Fruit fly (Drosophila melanogaster) whole organism, wandering third instar larva: ENCODE measurements around the gene PIG-K.

Source experiments
- Abd-B ChIP-seq: fragments of >200 bp; optimal IDR thresholded peaks from 2 replicates; lab custom pipeline; 2017; ENCODE audit warnings: missing biosample characterization, missing genetic modification characterization
- CG32264 ChIP-seq: fragments of 200-800 bp; sonication (Bioruptor generic); optimal IDR thresholded peaks from 2 replicates; lab custom pipeline; 2016; ENCODE audit warnings: missing biosample characterization, missing genetic modification characterization
- CG9705 ChIP-seq: fragments of 200-800 bp; sonication (Bioruptor generic); optimal IDR thresholded peaks from 2 replicates; lab custom pipeline; 2018; ENCODE audit warnings: missing biosample characterization, mild to moderate bottlenecking, missing genetic modification characterization
- CrebA ChIP-seq: fragments of 200-800 bp; sonication (Bioruptor generic); optimal IDR thresholded peaks from 2 replicates; lab custom pipeline; 2016; ENCODE audit warnings: missing biosample characterization, mild to moderate bottlenecking, missing genetic modification characterization, borderline replicate concordance
- Dfd ChIP-seq: fragments of >200 bp; optimal IDR thresholded peaks from 2 replicates; lab custom pipeline; 2017; ENCODE audit warnings: missing biosample characterization, missing genetic modification characterization
- Dif ChIP-seq: fragments of 200-275, 200-300 bp; sonication (Bioruptor generic); optimal IDR thresholded peaks from 2 replicates; lab custom pipeline; 2018; ENCODE audit warnings: missing biosample characterization, missing genetic modification characterization; ENCODE audit not compliant: partially characterized antibody
- GATAd ChIP-seq: sonication (Bioruptor generic); optimal IDR thresholded peaks from 2 replicates; lab custom pipeline; 2016; ENCODE audit warnings: missing biosample characterization, missing genetic modification characterization
- Hnf4 ChIP-seq: fragments of 200-800 bp; sonication (Bioruptor generic); optimal IDR thresholded peaks from 2 replicates; lab custom pipeline; 2016; ENCODE audit warnings: missing biosample characterization, mild to moderate bottlenecking, missing genetic modification characterization
- Hr78 ChIP-seq: fragments of >200 bp; optimal IDR thresholded peaks from 2 replicates; lab custom pipeline; 2017; ENCODE audit warnings: missing biosample characterization, missing genetic modification characterization
- Hr83 ChIP-seq: fragments of 200-300 bp; sonication (Bioruptor generic); optimal IDR thresholded peaks from 2 replicates; lab custom pipeline; 2016; ENCODE audit warnings: missing biosample characterization, mild to moderate bottlenecking, missing genetic modification characterization, moderate library complexity; ENCODE audit not compliant: poor library complexity, severe bottlenecking
- Jra ChIP-seq: sonication (Bioruptor generic); optimal IDR thresholded peaks from 2 replicates; lab custom pipeline; 2016; ENCODE audit warnings: missing biosample characterization, missing genetic modification characterization
- Mio ChIP-seq: sonication (Bioruptor generic); optimal IDR thresholded peaks from 2 replicates; lab custom pipeline; 2016; ENCODE audit warnings: missing biosample characterization, missing genetic modification characterization
- Myc ChIP-seq: fragments of >200 bp; optimal IDR thresholded peaks from 2 replicates; lab custom pipeline; 2017
- N ChIP-seq: fragments of >200 bp; optimal IDR thresholded peaks from 2 replicates; lab custom pipeline; 2018; ENCODE audit warnings: missing biosample characterization, missing external identifiers, missing genetic modification characterization
- OdsH ChIP-seq: fragments of 200-800 bp; sonication (Bioruptor generic); optimal IDR thresholded peaks from 2 replicates; lab custom pipeline; 2016; ENCODE audit warnings: missing biosample characterization, mild to moderate bottlenecking, missing genetic modification characterization
- Rel ChIP-seq, 2 experiments: fragments of 200-800 bp; sonication (Bioruptor generic) in 1 of 2; optimal IDR thresholded peaks; 2 replicates in 1 of 2; 3 replicates in 1 of 2; lab custom pipeline; 2016 to 2019; ENCODE audit warnings: mild to moderate bottlenecking in 2 of 2, missing biosample characterization in 2 of 2, missing genetic modification characterization in 2 of 2, moderate library complexity in 1 of 2
- Sp1 ChIP-seq: fragments of 200-800 bp; sonication (Bioruptor generic); optimal IDR thresholded peaks from 3 replicates; lab custom pipeline; 2019; ENCODE audit warnings: missing biosample characterization, mild to moderate bottlenecking, missing genetic modification characterization, moderate library complexity
- Vsx2 ChIP-seq: fragments of 200-300, 225-300 bp; sonication (Bioruptor generic); optimal IDR thresholded peaks from 2 replicates; lab custom pipeline; 2018; ENCODE audit warnings: missing biosample characterization, missing genetic modification characterization; ENCODE audit not compliant: partially characterized antibody
- br ChIP-seq: fragments of 200-800 bp; sonication (Bioruptor generic); optimal IDR thresholded peaks from 2 replicates; lab custom pipeline; 2016; ENCODE audit warnings: missing biosample characterization, missing genetic modification characterization
- brk ChIP-seq: fragments of 200-800 bp; sonication (Bioruptor generic); optimal IDR thresholded peaks from 2 replicates; lab custom pipeline; 2016; ENCODE audit warnings: missing biosample characterization, mild to moderate bottlenecking, missing genetic modification characterization
- dmrt93B ChIP-seq: fragments of 200-800 bp; sonication (Bioruptor generic); optimal IDR thresholded peaks from 2 replicates; lab custom pipeline; 2018; ENCODE audit warnings: missing biosample characterization, mild to moderate bottlenecking, missing genetic modification characterization
- dsf ChIP-seq: sonication (Bioruptor generic); optimal IDR thresholded peaks from 2 replicates; lab custom pipeline; 2016; ENCODE audit warnings: missing biosample characterization, missing genetic modification characterization, borderline replicate concordance
- ey ChIP-seq: fragments of 200-800 bp; sonication (Bioruptor generic); optimal IDR thresholded peaks from 2 replicates; lab custom pipeline; 2016; ENCODE audit warnings: missing biosample characterization, missing genetic modification characterization
- fru ChIP-seq: fragments of 200-800 bp; sonication (Bioruptor generic); optimal IDR thresholded peaks from 3 replicates; lab custom pipeline; 2016; ENCODE audit warnings: missing biosample characterization, mild to moderate bottlenecking, missing genetic modification characterization
- h ChIP-seq: fragments of 200-800 bp; sonication (Bioruptor generic); optimal IDR thresholded peaks from 3 replicates; lab custom pipeline; 2016; ENCODE audit warnings: missing biosample characterization, mild to moderate bottlenecking, missing genetic modification characterization
- jim ChIP-seq: fragments of 175-275, 200-325 bp; sonication (Bioruptor generic); optimal IDR thresholded peaks from 2 replicates; lab custom pipeline; 2016; ENCODE audit warnings: missing biosample characterization, mild to moderate bottlenecking, missing genetic modification characterization
- pan ChIP-seq: fragments of >200 bp; optimal IDR thresholded peaks from 2 replicates; lab custom pipeline; 2017
- psq ChIP-seq: fragments of 200-800 bp; sonication (Bioruptor generic); optimal IDR thresholded peaks from 3 replicates; lab custom pipeline; 2017; ENCODE audit warnings: missing biosample characterization, mild to moderate bottlenecking, missing genetic modification characterization, moderate library complexity
- rgr ChIP-seq: fragments of 200-800 bp; sonication (Bioruptor generic); optimal IDR thresholded peaks from 3 replicates; lab custom pipeline; 2016; ENCODE audit warnings: missing biosample characterization, mild to moderate bottlenecking, missing genetic modification characterization
- sage ChIP-seq: fragments of 200-800 bp; sonication (Bioruptor generic); optimal IDR thresholded peaks from 2 replicates; lab custom pipeline; 2016; ENCODE audit warnings: missing biosample characterization, mild to moderate bottlenecking, missing genetic modification characterization
- sv ChIP-seq: fragments of 200-800 bp; sonication (Bioruptor generic); optimal IDR thresholded peaks from 3 replicates; lab custom pipeline; 2016; ENCODE audit warnings: missing biosample characterization, missing genetic modification characterization
- usp ChIP-seq: fragments of >200 bp; optimal IDR thresholded peaks from 2 replicates; lab custom pipeline; 2017; ENCODE audit warnings: missing biosample characterization, missing genetic modification characterization
- woc ChIP-seq: sonication (Bioruptor generic); optimal IDR thresholded peaks from 2 replicates; lab custom pipeline; 2016; ENCODE audit warnings: missing biosample characterization, mild to moderate bottlenecking, missing genetic modification characterization

PIG-K gene

DNA sequence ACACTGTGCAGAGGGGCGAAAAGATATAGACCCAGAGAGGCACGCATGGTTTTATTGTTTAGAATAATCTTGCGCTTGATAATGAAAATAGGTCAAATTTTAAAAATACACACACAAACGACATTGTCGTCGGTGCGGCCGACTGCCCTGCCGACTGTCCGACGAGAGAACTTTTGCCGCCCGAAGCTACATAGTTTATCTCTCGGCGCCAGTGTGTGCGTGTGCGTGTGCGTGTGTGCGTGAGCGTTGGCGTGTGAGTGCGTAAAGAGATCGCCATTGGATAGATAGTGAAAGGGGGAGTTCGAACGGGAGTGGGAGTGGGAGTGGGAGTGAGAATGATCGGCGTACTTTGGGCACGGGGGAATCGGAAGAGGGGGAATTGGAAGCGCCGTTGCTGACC is 13.5 kb downstream of the PIG-K start:
- TF ChIP-seq OdsH (GFP tag; lab: Kevin White, UChicago): no peak
- TF ChIP-seq Hr78 (GFP tag; lab: Kevin White, UChicago): no peak
- no peak for TF ChIP-seq Dif (GFP tag; lab: Kevin White, UChicago)
- no peak for TF ChIP-seq Hr83 (GFP tag; lab: Kevin White, UChicago)
- TF ChIP-seq, all 38 proteins: peak for 0

DNA sequence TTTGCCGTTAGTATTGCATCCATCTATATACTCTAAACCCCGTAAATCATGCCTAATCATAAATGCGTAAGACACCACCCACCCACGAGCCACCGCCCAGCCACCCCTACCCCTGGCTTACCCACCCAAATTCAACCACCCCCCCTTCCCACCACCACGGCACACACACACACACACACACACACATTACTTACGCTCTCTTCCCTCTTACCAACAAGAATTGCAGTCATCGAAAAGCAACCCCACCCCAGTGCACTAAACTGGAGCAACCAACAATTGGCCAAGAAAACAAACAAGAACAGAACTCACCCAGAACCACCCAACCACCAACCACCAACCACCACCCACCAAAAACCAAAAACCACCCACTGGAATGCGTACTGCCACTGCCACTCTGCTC is 15.0 kb downstream of the PIG-K start:
- TF ChIP-seq usp (GFP tag; lab: Kevin White, UChicago) (no peak), Dfd (GFP tag; lab: Kevin White, UChicago) (peak; percentile 87)

DNA sequence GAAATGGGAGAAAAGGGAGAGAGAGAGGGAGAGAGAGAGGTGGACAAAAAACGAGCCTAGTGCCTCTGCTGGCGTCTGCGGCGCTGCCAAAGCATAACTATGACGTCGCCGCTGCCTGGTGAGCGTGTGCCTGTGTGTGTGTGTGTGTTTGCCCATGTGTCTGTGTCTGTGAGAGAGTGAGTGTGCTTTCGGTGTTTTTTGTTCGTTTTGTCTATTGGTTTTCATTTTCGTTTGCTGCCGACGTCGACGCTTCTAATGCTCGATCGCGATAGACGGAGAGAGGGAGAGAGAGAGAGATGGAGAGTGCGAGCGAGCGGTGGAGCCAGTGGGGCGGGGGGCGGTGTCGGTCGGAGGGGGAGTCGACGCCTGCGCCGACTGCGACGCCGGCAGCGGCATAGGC is 17.3 kb downstream of the PIG-K start:
- TF ChIP-seq Jra (GFP tag; lab: Kevin White, UChicago) (no peak), Hnf4 (GFP tag; lab: Kevin White, UChicago) (no peak), Mio (no peak), sage (GFP tag; lab: Kevin White, UChicago) (no peak), Hr83 (GFP tag; lab: Kevin White, UChicago) (no peak), OdsH (GFP tag; lab: Kevin White, UChicago) (no peak), CG9705 (GFP tag; lab: Kevin White, UChicago) (no peak)

DNA sequence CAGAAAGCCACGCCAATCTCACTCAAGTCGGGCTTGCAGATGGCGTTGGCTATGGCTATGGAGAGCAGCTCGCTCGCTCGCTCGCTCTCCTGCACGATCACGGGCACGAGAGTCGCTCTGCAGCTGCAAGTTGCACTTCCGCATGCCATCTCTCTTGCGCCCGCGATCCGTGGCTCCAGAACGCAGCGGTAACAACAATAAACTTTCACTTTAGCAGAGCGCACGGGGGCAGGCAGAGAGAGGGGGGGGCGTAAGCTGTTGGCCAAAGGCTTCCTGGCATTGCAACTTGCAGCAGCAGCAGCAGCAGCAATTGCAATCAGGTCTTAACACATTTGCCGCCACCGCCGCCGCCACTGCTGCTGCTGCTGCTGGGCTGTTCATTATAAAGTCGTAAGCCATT is 19.2 kb downstream of the PIG-K start:
- TF ChIP-seq Vsx2 (GFP tag; lab: Kevin White, UChicago) (no peak), Hr78 (GFP tag; lab: Kevin White, UChicago) (no peak), fru (no peak), psq (GFP tag; lab: Kevin White, UChicago) (no peak), brk (GFP tag; lab: Kevin White, UChicago) (no peak), sv (GFP tag; lab: Kevin White, UChicago) (no peak), br (GFP tag; lab: Kevin White, UChicago) (no peak), pan (no peak), woc (GFP tag; lab: Kevin White, UChicago) (no peak), CG9705 (GFP tag; lab: Kevin White, UChicago) (no peak), h (GFP tag; lab: Kevin White, UChicago) (no peak), OdsH (GFP tag; lab: Kevin White, UChicago) (no peak), CrebA (no peak), dsf (GFP tag; lab: Kevin White, UChicago) (no peak), Sp1 (GFP tag; lab: Kevin White, UChicago) (no peak), GATAd (GFP tag; lab: Kevin White, UChicago) (no peak)

DNA sequence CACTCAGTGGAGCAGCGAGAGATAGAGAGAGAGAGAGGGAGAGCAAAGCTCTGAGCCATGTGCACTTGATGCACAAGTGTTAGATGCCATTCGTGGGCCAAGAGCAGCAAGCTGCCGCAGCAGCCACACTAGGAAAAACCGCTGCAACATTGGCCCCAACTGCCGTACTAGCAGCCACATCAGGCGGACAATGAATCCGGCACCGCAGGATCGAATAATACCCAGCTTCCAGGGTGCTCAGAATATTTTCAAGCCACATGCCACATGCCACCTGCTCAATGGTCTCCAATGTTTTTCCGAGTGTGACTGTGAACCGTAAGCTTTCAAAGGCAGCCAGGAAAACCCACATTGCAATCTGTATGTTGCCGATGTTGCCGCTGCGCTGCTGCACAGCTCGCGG is 20.5 kb downstream of the PIG-K start:
- no peak for TF ChIP-seq rgr (GFP tag; lab: Kevin White, UChicago)
- TF ChIP-seq N (GFP tag; lab: Kevin White, UChicago): no peak
- no peak for TF ChIP-seq CG32264 (GFP tag; lab: Kevin White, UChicago)
- TF ChIP-seq Rel (GFP tag; optimal IDR thresholded peaks at IDR 0.05; lab: Kevin White, UChicago): no peak
- no peak for TF ChIP-seq Rel (tag; optimal IDR thresholded peaks at IDR 0.05; lab: Kevin White, UChicago)
- TF ChIP-seq ey (GFP tag; lab: Kevin White, UChicago): no peak

DNA sequence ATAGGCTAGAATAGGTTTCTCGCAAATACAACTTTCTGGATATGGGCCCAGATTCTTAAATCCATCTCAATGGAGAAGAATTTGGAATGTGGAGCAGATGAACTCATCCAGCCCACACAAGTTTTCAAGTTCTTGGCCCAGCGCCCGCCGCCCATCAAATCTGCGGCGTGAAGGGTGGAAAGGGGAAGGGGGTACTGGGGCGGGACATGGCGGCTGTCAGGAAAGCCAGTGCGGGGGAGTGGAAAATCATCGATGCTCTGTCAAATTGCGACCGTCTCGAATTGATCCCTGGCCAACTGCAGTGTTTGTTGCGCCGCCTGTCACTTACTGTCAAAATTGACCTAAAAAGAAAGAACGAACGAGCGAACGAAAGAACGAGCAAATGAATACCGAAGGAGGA is 23.6 kb downstream of the PIG-K start:
- TF ChIP-seq jim (GFP tag; lab: Kevin White, UChicago): no peak
- TF ChIP-seq Sp1 (GFP tag; lab: Kevin White, UChicago): no peak
- TF ChIP-seq Rel (GFP tag; optimal IDR thresholded peaks at IDR 0.05; lab: Kevin White, UChicago): no peak
- TF ChIP-seq Rel (tag; optimal IDR thresholded peaks at IDR 0.05; lab: Kevin White, UChicago): no peak
- TF ChIP-seq CrebA: no peak
- no peak for TF ChIP-seq Vsx2 (GFP tag; lab: Kevin White, UChicago)
- no peak for TF ChIP-seq dmrt93B (GFP tag; lab: Kevin White, UChicago)
- no peak for TF ChIP-seq psq (GFP tag; lab: Kevin White, UChicago)
- TF ChIP-seq N (GFP tag; lab: Kevin White, UChicago): no peak
- TF ChIP-seq h (GFP tag; lab: Kevin White, UChicago): no peak
- TF ChIP-seq Myc: no peak
- no peak for TF ChIP-seq Dfd (GFP tag; lab: Kevin White, UChicago)
- TF ChIP-seq Hr83 (GFP tag; lab: Kevin White, UChicago): no peak
- no peak for TF ChIP-seq pan
- no peak for TF ChIP-seq sage (GFP tag; lab: Kevin White, UChicago)
- no peak for TF ChIP-seq ey (GFP tag; lab: Kevin White, UChicago)
- TF ChIP-seq brk (GFP tag; lab: Kevin White, UChicago): no peak
- TF ChIP-seq Abd-B (GFP tag; lab: Kevin White, UChicago): no peak
